Worm (Caenorhabditis elegans) whole organism, L3 larva: ENCODE measurements around the gene lact-1.

Experiments used
- R02D3.7 ChIP-seq: fragments of 150-350 bp; optimal IDR thresholded peaks from 2 replicates; lab custom pipeline; 2014; ENCODE audit warnings: missing biosample characterization, missing genetic modification characterization
- ZK546.5 ChIP-seq: sonication (generic microtip); optimal IDR thresholded peaks from 2 replicates; lab custom pipeline; 2017; ENCODE audit warnings: missing biosample characterization, missing genetic modification characterization
- ama-1 ChIP-seq: fragments of 150-350 bp; optimal IDR thresholded peaks from 2 replicates; lab custom pipeline; 2018
- ceh-16 ChIP-seq: sonication (generic microtip); optimal IDR thresholded peaks from 2 replicates; lab custom pipeline; 2017; ENCODE audit warnings: missing biosample characterization, missing genetic modification characterization
- ceh-28 ChIP-seq: fragments of 150-350 bp; optimal IDR thresholded peaks from 2 replicates; lab custom pipeline; 2014; ENCODE audit warnings: missing biosample characterization, missing genetic modification reagents, missing genetic modification characterization
- ceh-9 ChIP-seq: sonication (generic microtip); optimal IDR thresholded peaks from 2 replicates; lab custom pipeline; 2018; ENCODE audit warnings: missing biosample characterization, missing genetic modification characterization
- egl-27 ChIP-seq: sonication (generic microtip); optimal IDR thresholded peaks from 4 replicates; lab custom pipeline; 2017; ENCODE audit warnings: missing biosample characterization, missing genetic modification reagents, missing genetic modification characterization
- egl-5 ChIP-seq: fragments of 150-350 bp; optimal IDR thresholded peaks from 2 replicates; lab custom pipeline; 2017; ENCODE audit warnings: missing biosample characterization, missing genetic modification reagents, missing genetic modification characterization, inconsistent platforms
- elt-1 ChIP-seq: fragments of 150-350 bp; optimal IDR thresholded peaks from 2 replicates; lab custom pipeline; 2014; ENCODE audit warnings: missing biosample characterization, missing genetic modification characterization
- elt-2 ChIP-seq: sonication (generic microtip); optimal IDR thresholded peaks from 2 replicates; lab custom pipeline; 2016; ENCODE audit warnings: missing genetic modification reagents, mild to moderate bottlenecking, missing genetic modification characterization, missing compliant biosample characterization
- elt-3 ChIP-seq, 3 experiments: fragments of 150-350 bp in 1 of 3; sonication (generic microtip) in 2 of 3; optimal IDR thresholded peaks; 2 replicates in 2 of 3; 4 replicates in 1 of 3; lab custom pipeline; 2014 to 2017; ENCODE audit warnings: missing biosample characterization in 3 of 3, missing genetic modification characterization in 3 of 3
- eor-1 ChIP-seq, 2 experiments: fragments of 150-350 bp; optimal IDR thresholded peaks; 2 replicates each; lab custom pipeline; 2014 to 2018; ENCODE audit warnings: missing biosample characterization in 2 of 2, missing genetic modification characterization in 2 of 2
- fkh-10 ChIP-seq: sonication (generic microtip); optimal IDR thresholded peaks from 2 replicates; lab custom pipeline; 2017; ENCODE audit warnings: missing biosample characterization, missing genetic modification reagents, missing genetic modification characterization
- fkh-2 ChIP-seq: fragments of 150-350 bp; optimal IDR thresholded peaks from 2 replicates; lab custom pipeline; 2014; ENCODE audit warnings: missing biosample characterization, missing genetic modification reagents, missing genetic modification characterization
- hmg-11 ChIP-seq: sonication (generic microtip); optimal IDR thresholded peaks from 2 replicates; lab custom pipeline; 2016; ENCODE audit warnings: missing genetic modification characterization, missing compliant biosample characterization
- jun-1 ChIP-seq: fragments of 150-350 bp; optimal IDR thresholded peaks from 2 replicates; lab custom pipeline; 2014; ENCODE audit warnings: missing biosample characterization, missing genetic modification reagents, missing genetic modification characterization
- lin-15B ChIP-seq: fragments of 150-350 bp; optimal IDR thresholded peaks from 2 replicates; lab custom pipeline; 2014; ENCODE audit warnings: missing biosample characterization, missing genetic modification characterization
- lin-39 ChIP-seq: fragments of 150-350 bp; optimal IDR thresholded peaks from 2 replicates; lab custom pipeline; 2018; ENCODE audit warnings: missing biosample characterization, missing genetic modification reagents, missing genetic modification characterization
- lsy-12 ChIP-seq: sonication (generic microtip); optimal IDR thresholded peaks from 2 replicates; lab custom pipeline; 2016; ENCODE audit warnings: mild to moderate bottlenecking, missing genetic modification characterization, missing compliant biosample characterization
- mdl-1 ChIP-seq: fragments of 150-350 bp; optimal IDR thresholded peaks from 2 replicates; lab custom pipeline; 2014; ENCODE audit warnings: missing biosample characterization, missing genetic modification characterization
- mml-1 ChIP-seq: fragments of 150-350 bp; sonication (generic microtip); optimal IDR thresholded peaks from 3 replicates; lab custom pipeline; 2014; ENCODE audit warnings: missing biosample characterization, missing genetic modification characterization
- nhr-11 ChIP-seq: fragments of 150-350 bp; optimal IDR thresholded peaks from 2 replicates; lab custom pipeline; 2014; ENCODE audit warnings: missing biosample characterization, missing genetic modification characterization
- nhr-12 ChIP-seq: fragments of 150-350 bp; optimal IDR thresholded peaks from 2 replicates; lab custom pipeline; 2014; ENCODE audit warnings: missing biosample characterization, missing genetic modification characterization
- nhr-23 ChIP-seq: fragments of 150-350 bp; optimal IDR thresholded peaks from 2 replicates; lab custom pipeline; 2014; ENCODE audit warnings: missing biosample characterization, missing genetic modification reagents, missing genetic modification characterization
- nhr-237 ChIP-seq: fragments of 150-350 bp; optimal IDR thresholded peaks from 2 replicates; lab custom pipeline; 2014; ENCODE audit warnings: missing biosample characterization, missing genetic modification characterization
- nhr-25 ChIP-seq: sonication (generic microtip); optimal IDR thresholded peaks from 2 replicates; lab custom pipeline; 2017; ENCODE audit warnings: missing biosample characterization, missing genetic modification characterization
- nhr-28 ChIP-seq: fragments of 150-350 bp; optimal IDR thresholded peaks from 2 replicates; lab custom pipeline; 2014; ENCODE audit warnings: missing biosample characterization, missing genetic modification characterization
- nhr-67 ChIP-seq: fragments of 150-350 bp; optimal IDR thresholded peaks from 2 replicates; lab custom pipeline; 2014; ENCODE audit warnings: missing biosample characterization, missing genetic modification characterization
- nhr-77 ChIP-seq: fragments of 150-350 bp; optimal IDR thresholded peaks from 2 replicates; lab custom pipeline; 2014; ENCODE audit warnings: missing biosample characterization, missing genetic modification characterization
- pha-4 ChIP-seq: fragments of 150-350 bp; optimal IDR thresholded peaks from 2 replicates; lab custom pipeline; 2014; ENCODE audit warnings: missing biosample characterization, missing genetic modification reagents, missing genetic modification characterization
- pqm-1 ChIP-seq: fragments of 150-350 bp; optimal IDR thresholded peaks from 2 replicates; lab custom pipeline; 2017; ENCODE audit warnings: missing biosample characterization, missing genetic modification characterization, inconsistent platforms
- sea-2 ChIP-seq: fragments of 150-350 bp; sonication (generic microtip); optimal IDR thresholded peaks from 4 replicates; lab custom pipeline; 2014; ENCODE audit warnings: missing biosample characterization, missing genetic modification reagents, missing genetic modification characterization
- skn-1 ChIP-seq: fragments of 150-350 bp; optimal IDR thresholded peaks from 2 replicates; lab custom pipeline; 2014; ENCODE audit warnings: missing biosample characterization, missing genetic modification characterization
- snpc-4 ChIP-seq: fragments of 150-350 bp; optimal IDR thresholded peaks from 2 replicates; lab custom pipeline; 2014; ENCODE audit warnings: missing biosample characterization, missing genetic modification characterization
- unc-39 ChIP-seq: sonication (generic microtip); optimal IDR thresholded peaks from 4 replicates; lab custom pipeline; 2017; ENCODE audit warnings: missing biosample characterization, missing genetic modification characterization
- unc-62 ChIP-seq: fragments of 150-350 bp; sonication (generic microtip); optimal IDR thresholded peaks from 4 replicates; lab custom pipeline; 2014; ENCODE audit warnings: missing biosample characterization, missing genetic modification reagents, missing genetic modification characterization
- zag-1 ChIP-seq: fragments of 150-350 bp; optimal IDR thresholded peaks from 2 replicates; lab custom pipeline; 2014; ENCODE audit warnings: missing biosample characterization, missing genetic modification characterization
- ztf-11 ChIP-seq: fragments of 150-350 bp; optimal IDR thresholded peaks from 2 replicates; lab custom pipeline; 2014; ENCODE audit warnings: missing biosample characterization, missing genetic modification characterization
- ztf-4 ChIP-seq: fragments of 150-350 bp; optimal IDR thresholded peaks from 2 replicates; lab custom pipeline; 2014; ENCODE audit warnings: missing biosample characterization, missing genetic modification characterization

The lact-1 gene

ce11 chrX:7271968-7272367, 11.8 kb upstream of the lact-1 start, which contains the start of gene F46H5.11:
F46H5.11 (minus strand) TSS chrX:7272068.
- TF ChIP-seq egl-5 (tag; lab: Kevin White, UChicago) (no peak), sea-2 (no peak), snpc-4 (no peak), nhr-67 (tag; lab: Kevin White, UChicago) (no peak), mdl-1 (tag; lab: Kevin White, UChicago) (no peak), ama-1 (lab: Kevin White, UChicago) (no peak), ztf-11 (tag; lab: Kevin White, UChicago) (no peak), lin-39 (tag; lab: Kevin White, UChicago) (no peak), pha-4 (no peak), lsy-12 (no peak), pqm-1 (tag; lab: Kevin White, UChicago) (no peak), nhr-11 (no peak), ceh-9 (no peak), lin-15B (tag; lab: Kevin White, UChicago) (no peak), ZK546.5 (tag; lab: Kevin White, UChicago) (no peak), ztf-4 (tag; lab: Kevin White, UChicago) (no peak), skn-1 (no peak), elt-1 (tag; lab: Kevin White, UChicago) (no peak), nhr-25 (no peak)

- TF ChIP-seq fkh-2 (no peak), elt-3 (tag; optimal IDR thresholded peaks at IDR 0.05; lab: Kevin White, UChicago) (no peak), R02D3.7 (tag; lab: Kevin White, UChicago) (no peak), pqm-1 (tag; lab: Kevin White, UChicago) (no peak), lsy-12 (no peak), nhr-25 (no peak), unc-39 (tag; lab: Kevin White, UChicago) (no peak), ztf-4 (tag; lab: Kevin White, UChicago) (no peak), ceh-16 (tag; lab: Kevin White, UChicago) (no peak), nhr-67 (tag; lab: Kevin White, UChicago) (no peak), unc-62 (GFP tag; lab: Kevin White, UChicago) (no peak), eor-1 (tag; optimal IDR thresholded peaks at IDR 0.05; lab: Kevin White, UChicago) (no peak)
Observed at ce11 chrX:7269379-7269778, 9.2 kb upstream of the lact-1 start, which contains the start of gene grd-7. grd-7 (minus strand) TSS chrX:7269479.

ce11 chrX:7268965-7269364, 8.8 kb upstream of the lact-1 start:
- TF ChIP-seq nhr-237 (tag; lab: Kevin White, UChicago): no peak
- TF ChIP-seq R02D3.7 (tag; lab: Kevin White, UChicago): no peak
- no peak for TF ChIP-seq eor-1 (tag; optimal IDR thresholded peaks at IDR 0.05; lab: Kevin White, UChicago)
- TF ChIP-seq mml-1: no peak
- TF ChIP-seq elt-2 (tag; lab: Kevin White, UChicago): no peak
- no peak for TF ChIP-seq elt-1 (tag; lab: Kevin White, UChicago)
- no peak for TF ChIP-seq nhr-11
- TF ChIP-seq ceh-16 (tag; lab: Kevin White, UChicago): no peak
- no peak for TF ChIP-seq zag-1 (tag; lab: Kevin White, UChicago)
- no peak for TF ChIP-seq egl-27 (tag; lab: Kevin White, UChicago)
- TF ChIP-seq nhr-25: no peak
- TF ChIP-seq skn-1: no peak
- TF ChIP-seq nhr-12 (tag; lab: Kevin White, UChicago): no peak
- TF ChIP-seq pqm-1 (tag; lab: Kevin White, UChicago): no peak
- no peak for TF ChIP-seq mdl-1 (tag; lab: Kevin White, UChicago)
- no peak for TF ChIP-seq egl-5 (tag; lab: Kevin White, UChicago)
- TF ChIP-seq pha-4: no peak
- no peak for TF ChIP-seq ztf-11 (tag; lab: Kevin White, UChicago)
- TF ChIP-seq hmg-11: no peak

DNA sequence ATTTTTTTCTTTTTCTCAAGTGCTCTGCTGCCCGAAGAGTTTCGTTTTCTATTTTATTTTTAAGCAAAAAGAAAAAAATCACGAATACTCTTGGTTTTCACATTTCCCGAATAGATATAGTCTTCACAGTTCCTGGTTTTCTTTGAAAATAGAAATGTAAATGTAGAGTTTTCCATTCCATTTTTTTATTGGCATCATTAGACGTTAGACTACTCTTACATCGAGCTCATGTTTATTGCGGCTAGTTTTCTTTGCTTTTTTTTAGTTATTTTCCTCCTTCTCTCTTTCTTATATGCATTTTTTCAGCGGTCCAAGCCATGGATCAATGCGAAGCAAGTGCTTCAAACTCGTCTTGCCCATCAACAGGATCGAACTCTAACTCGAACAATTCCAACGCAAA, 5.2 kb upstream of the lact-1 start, which contains the start of gene F46H5.2:
Gene F46H5.2 (plus strand): TSS at position 301 of the 400 bp plus-strand sequence.
- TF ChIP-seq nhr-25: no peak
- TF ChIP-seq egl-5 (tag; lab: Kevin White, UChicago): no peak
- no peak for TF ChIP-seq jun-1 (tag; lab: Kevin White, UChicago)
- TF ChIP-seq fkh-10 (GFP tag; lab: Kevin White, UChicago): no peak
- no peak for TF ChIP-seq mdl-1 (tag; lab: Kevin White, UChicago)
- no peak for TF ChIP-seq elt-1 (tag; lab: Kevin White, UChicago)
- no peak for TF ChIP-seq ceh-28
- TF ChIP-seq nhr-77: no peak
- TF ChIP-seq mml-1: no peak
- no peak for TF ChIP-seq nhr-23
- TF ChIP-seq nhr-12 (tag; lab: Kevin White, UChicago): no peak
- no peak for TF ChIP-seq ztf-11 (tag; lab: Kevin White, UChicago)
- no peak for TF ChIP-seq lsy-12
- no peak for TF ChIP-seq nhr-28 (tag; lab: Kevin White, UChicago)
